Fruit fly (Drosophila melanogaster): ENCODE results near the gene Gr98c.

DNA sequence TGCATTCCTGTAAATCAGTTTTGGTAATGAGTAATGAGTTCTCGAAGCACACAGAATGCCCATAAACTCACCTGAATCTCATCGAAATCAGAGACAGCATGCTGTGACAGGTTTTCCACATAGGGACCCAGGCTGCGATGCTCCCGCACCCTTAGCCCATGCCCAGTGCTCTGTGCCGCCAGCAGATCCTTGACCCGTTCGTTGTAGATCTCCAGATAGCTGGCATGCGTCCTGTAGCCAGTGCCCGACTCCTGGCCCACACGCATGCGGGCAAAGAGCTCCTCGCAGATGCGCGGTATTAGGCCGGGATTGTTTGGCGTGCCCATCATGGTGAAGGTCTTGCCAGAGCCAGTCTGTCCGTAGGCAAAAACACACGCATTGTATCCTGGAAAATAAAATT, 8.5 kb downstream of the Gr98c start:
- TF ChIP-seq foxo (GFP tag; optimal IDR thresholded peaks at IDR 0.05): no peak
- TF ChIP-seq dmrt93B (GFP tag; optimal IDR thresholded peaks at IDR 0.05): no peak
- TF ChIP-seq pan (optimal IDR thresholded peaks at IDR 0.05): no peak
- TF ChIP-seq Hr78 (GFP tag; optimal IDR thresholded peaks at IDR 0.05): no peak
- TF ChIP-seq brk (GFP tag; optimal IDR thresholded peaks at IDR 0.05): no peak
- no peak for TF ChIP-seq GATAd (GFP tag; optimal IDR thresholded peaks at IDR 0.05)
- TF ChIP-seq dl (GFP tag; optimal IDR thresholded peaks at IDR 0.05; ENCODE audit: insufficient read depth in 1 of 2, partially characterized antibody in 2 of 2): no peak
